Worm (Caenorhabditis elegans) whole organism, early embryonic: Measurements from ENCODE around the gene Y51H4A.1.
"Not testable (repeated sequence)": the region's sequence is repeated elsewhere in the genome, so short reads cannot be mapped to it uniquely, and the experiment has no call there.

Experiments
- B0310.2 ChIP-seq: sonication (generic microtip); optimal IDR thresholded peaks from 2 replicates; lab custom pipeline; 2016; ENCODE audit warnings: mild to moderate bottlenecking, missing genetic modification characterization, missing compliant biosample characterization
- F13C5.2 ChIP-seq: sonication (generic microtip); optimal IDR thresholded peaks from 2 replicates; lab custom pipeline; 2017; ENCODE audit warnings: mild to moderate bottlenecking, missing genetic modification characterization, inconsistent platforms, missing compliant biosample characterization
- aly-1 ChIP-seq: sonication (generic microtip); optimal IDR thresholded peaks from 2 replicates; lab custom pipeline; 2016; ENCODE audit warnings: missing genetic modification characterization, missing compliant biosample characterization
- ama-1 ChIP-seq: fragments of 150-350 bp; optimal IDR thresholded peaks from 2 replicates; lab custom pipeline; 2014
- ceh-13 ChIP-seq: fragments of 200-800 bp; sonication (Bioruptor generic); optimal IDR thresholded peaks from 2 replicates; lab custom pipeline; 2018; ENCODE audit warnings: mild to moderate bottlenecking, missing genetic modification characterization, missing compliant biosample characterization
- ceh-36 ChIP-seq: sonication (generic microtip); optimal IDR thresholded peaks from 2 replicates; lab custom pipeline; 2016; ENCODE audit warnings: missing genetic modification characterization, inconsistent platforms, missing compliant biosample characterization
- ets-7 ChIP-seq: sonication (generic microtip); optimal IDR thresholded peaks from 2 replicates; lab custom pipeline; 2016; ENCODE audit warnings: missing genotype, missing genetic modification characterization, missing compliant biosample characterization
- flt-1 ChIP-seq: fragments of 200-800 bp; sonication (Bioruptor generic); IDR thresholded peaks from 2 replicates; pipeline ENCODE4 v1.3.6; 2022; ENCODE audit warnings: missing genetic modification characterization, missing compliant biosample characterization
- hmbx-1 ChIP-seq: sonication (generic microtip); optimal IDR thresholded peaks from 2 replicates; lab custom pipeline; 2016; ENCODE audit warnings: mild to moderate bottlenecking, missing genetic modification characterization, missing compliant biosample characterization
- hmg-4 ChIP-seq: fragments of 200-800 bp; sonication (Bioruptor generic); optimal IDR thresholded peaks from 2 replicates; lab custom pipeline; 2018; ENCODE audit warnings: mild to moderate bottlenecking, missing genetic modification characterization, missing compliant biosample characterization
- hnd-1 ChIP-seq: sonication (generic microtip); optimal IDR thresholded peaks from 2 replicates; lab custom pipeline; 2016; ENCODE audit warnings: missing genetic modification characterization, missing compliant biosample characterization
- pes-1 ChIP-seq: fragments of 200-800 bp; sonication (Bioruptor generic); IDR thresholded peaks from 2 replicates; pipeline ENCODE4 v1.3.6; 2022; ENCODE audit warnings: missing genetic modification reagents, missing genetic modification characterization, missing compliant biosample characterization
- scrt-1 ChIP-seq: fragments of 200-800 bp; sonication (Bioruptor generic); IDR thresholded peaks from 2 replicates; pipeline ENCODE4 v1.3.6; 2022; ENCODE audit warnings: missing genetic modification characterization, missing compliant biosample characterization
- sea-1 ChIP-seq: fragments of 200-800 bp; sonication (Bioruptor generic); conservative IDR thresholded peaks from 2 replicates; pipeline ENCODE4 v1.3.6; 2022; ENCODE audit warnings: missing genetic modification characterization, missing compliant biosample characterization
- tbx-11 ChIP-seq: fragments of 200-800 bp; sonication (Bioruptor generic); IDR thresholded peaks from 2 replicates; pipeline ENCODE4 v1.3.6; 2022; ENCODE audit warnings: missing genetic modification characterization, missing compliant biosample characterization
- tbx-37 ChIP-seq: fragments of 200-800 bp; sonication (Bioruptor generic); conservative IDR thresholded peaks from 2 replicates; pipeline ENCODE4 v1.3.6; 2022; ENCODE audit warnings: missing genetic modification reagents, missing genetic modification characterization, missing compliant biosample characterization
- tra-4 ChIP-seq: sonication (generic microtip); optimal IDR thresholded peaks from 2 replicates; lab custom pipeline; 2017; ENCODE audit warnings: missing genetic modification characterization, missing compliant biosample characterization

Y51H4A.1 gene

DNA sequence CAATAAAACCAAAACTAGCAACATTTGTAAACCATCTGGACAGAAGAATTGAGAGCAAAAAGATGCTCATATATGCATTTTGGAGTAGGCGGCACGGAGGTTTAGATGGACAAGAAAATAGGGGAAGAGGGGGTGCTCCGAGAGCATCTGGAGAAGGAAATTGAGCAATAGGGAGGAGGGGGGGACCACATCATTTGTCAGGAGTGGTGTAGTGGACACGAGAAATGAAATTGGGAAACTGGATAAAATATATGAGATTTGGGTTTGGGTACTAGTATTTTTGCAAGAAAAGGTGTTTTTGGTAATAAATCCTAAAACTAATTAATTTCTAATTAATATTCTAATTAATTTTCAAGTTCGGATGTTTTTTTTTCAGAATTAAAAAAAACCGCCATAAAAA lies at the start of gene Y51H4A.1:
TSS of gene Y51H4A.1 (minus strand) at position 127 of the 400 bp plus-strand sequence.
- 0 out of 2 replicates have a peak, but pooled peaks have one; percentile 20 for TF ChIP-seq tbx-37 (GFP tag; lab: Robert Waterston, UW)
- no peak for TF ChIP-seq hnd-1 (tag; lab: Kevin White, UChicago)

DNA sequence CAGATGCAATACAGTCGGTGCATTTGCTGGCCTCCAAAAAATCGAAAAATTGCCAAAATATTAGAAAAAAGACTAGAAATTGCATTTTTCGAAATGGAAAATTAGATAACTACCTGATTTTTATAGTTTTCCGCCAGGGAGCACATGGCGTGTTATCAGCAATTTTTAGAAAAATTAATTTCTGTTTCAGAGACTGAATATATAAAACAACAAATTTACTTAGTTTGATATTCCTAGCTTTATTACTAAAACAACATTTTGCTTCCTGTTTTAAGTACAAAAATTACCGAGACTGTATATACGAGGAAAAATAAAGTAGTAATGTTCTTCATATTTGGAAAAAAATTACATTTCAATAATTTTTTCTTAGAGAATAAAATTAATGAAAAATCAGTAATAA lies 48.9 kb upstream of the Y51H4A.1 start, which contains the start of gene Y51H4A.5:
TSS of gene Y51H4A.5 (minus strand) at position 101 of the 400 bp plus-strand sequence.
- TF ChIP-seq tbx-11 (no peak), flt-1 (GFP tag; lab: Robert Waterston, UW) (no peak), sea-1 (GFP tag; lab: Robert Waterston, UW) (no peak), tbx-37 (GFP tag; lab: Robert Waterston, UW) (no peak), ceh-36 (no peak), F13C5.2 (no peak), hnd-1 (tag; lab: Kevin White, UChicago) (no peak), ama-1 (lab: Kevin White, UChicago) (no peak), scrt-1 (GFP tag; lab: Robert Waterston, UW) (no peak), pes-1 (GFP tag; lab: Robert Waterston, UW) (no peak), hmbx-1 (tag; lab: Kevin White, UChicago) (no peak), ets-7 (tag; lab: Kevin White, UChicago) (no peak)

DNA sequence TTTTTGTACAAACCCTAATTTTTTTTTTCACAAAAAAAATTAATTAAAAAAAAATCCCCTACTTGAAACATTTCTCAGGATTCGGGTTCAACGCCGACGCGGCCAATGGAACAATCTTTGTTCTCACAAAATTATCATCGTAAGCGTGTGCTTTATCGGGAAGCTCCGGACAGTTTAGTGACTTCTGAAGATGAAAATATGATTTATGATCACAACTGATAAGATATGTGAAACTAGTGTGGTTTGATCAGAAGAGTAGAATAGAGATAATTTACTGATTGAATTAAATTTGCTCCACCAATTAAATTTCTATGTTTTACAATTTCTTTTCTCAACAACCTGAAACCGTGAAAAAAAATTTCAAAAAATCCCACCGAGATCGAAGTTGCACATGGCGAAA lies 47.9 kb upstream of the Y51H4A.1 start:
- TF ChIP-seq tbx-11 = no peak
- no peak for TF ChIP-seq ets-7 (tag; lab: Kevin White, UChicago)
- no peak for TF ChIP-seq B0310.2 (tag; lab: Kevin White, UChicago)
- TF ChIP-seq ceh-36 = no peak
- no peak for TF ChIP-seq tbx-37 (GFP tag; lab: Robert Waterston, UW)
- no peak for TF ChIP-seq pes-1 (GFP tag; lab: Robert Waterston, UW)
- TF ChIP-seq hmg-4 (GFP tag; lab: Kevin White, UChicago) = no peak
- TF ChIP-seq tra-4 (tag; lab: Kevin White, UChicago) = no peak
- TF ChIP-seq ama-1 (lab: Kevin White, UChicago) = no peak
- no peak for TF ChIP-seq scrt-1 (GFP tag; lab: Robert Waterston, UW)
- TF ChIP-seq flt-1 (GFP tag; lab: Robert Waterston, UW) = no peak
- TF ChIP-seq hmbx-1 (tag; lab: Kevin White, UChicago) = no peak
- TF ChIP-seq sea-1 (GFP tag; lab: Robert Waterston, UW) = no peak
- no peak for TF ChIP-seq aly-1 (tag; lab: Kevin White, UChicago)
- no peak for TF ChIP-seq ceh-13 (GFP tag; lab: Kevin White, UChicago)
- no peak for TF ChIP-seq hnd-1 (tag; lab: Kevin White, UChicago)
- TF ChIP-seq F13C5.2 = no peak

- not testable (repeated sequence) for TF ChIP-seq scrt-1 (GFP tag; lab: Robert Waterston, UW); ceh-36; tbx-11
These were observed 30.0 kb upstream of the Y51H4A.1 start, which contains the start of gene Y51H4A.935 for ce11 chrIV:16507132-16507531. Gene Y51H4A.935 (minus strand): TSS chrIV:16507232.

DNA sequence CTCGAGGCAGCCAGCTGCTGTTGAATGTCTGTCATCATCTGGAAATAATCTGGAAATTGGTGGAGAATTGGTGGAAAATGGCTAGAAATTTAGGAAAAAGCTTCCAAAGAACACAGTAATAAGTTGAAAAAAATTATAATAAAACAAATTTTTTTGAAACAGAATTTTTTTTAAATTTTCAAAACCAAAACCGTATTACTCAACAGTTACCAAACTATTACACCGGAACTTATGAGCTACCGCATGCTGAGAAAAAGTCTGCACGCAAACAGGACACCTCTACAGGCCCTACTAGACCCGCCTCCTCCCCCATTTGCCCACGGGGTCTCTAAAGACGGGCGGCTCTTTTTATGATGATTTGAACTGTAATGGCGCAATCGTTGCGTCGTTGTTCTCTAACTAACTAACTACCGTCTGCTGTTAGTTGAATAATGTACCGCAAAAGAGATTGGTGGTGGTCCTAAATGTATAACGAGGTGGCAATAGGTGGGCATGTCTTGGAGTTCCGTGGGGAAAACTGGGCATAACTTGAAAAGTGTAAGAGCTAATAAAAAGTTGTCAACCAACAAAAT lies 28.6 kb upstream of the Y51H4A.1 start, which contains the start of gene zip-7:
TSS of gene zip-7 (minus strand) at position 51 of the 572 bp plus-strand sequence.
- no peak for TF ChIP-seq ceh-36
- TF ChIP-seq tbx-37 (GFP tag; lab: Robert Waterston, UW) = no peak
- TF ChIP-seq tra-4 (tag; lab: Kevin White, UChicago) = no peak
- TF ChIP-seq B0310.2 (tag; lab: Kevin White, UChicago) = no peak
- TF ChIP-seq ceh-13 (GFP tag; lab: Kevin White, UChicago) = no peak
- TF ChIP-seq ama-1 (lab: Kevin White, UChicago) = no peak
- no peak for TF ChIP-seq tbx-11

ce11 chrIV:16503590-16504217 lies 26.6 kb upstream of the Y51H4A.1 start:
- no peak for TF ChIP-seq tbx-11
- no peak for TF ChIP-seq ceh-13 (GFP tag; lab: Kevin White, UChicago)
- TF ChIP-seq flt-1 (GFP tag; lab: Robert Waterston, UW) = peak; percentile 66
- peak; percentile 45; the same call in 1 of the 2 replicates for TF ChIP-seq pes-1 (GFP tag; lab: Robert Waterston, UW)
- TF ChIP-seq B0310.2 (tag; lab: Kevin White, UChicago) = no peak
- no peak for TF ChIP-seq hmg-4 (GFP tag; lab: Kevin White, UChicago)
- TF ChIP-seq aly-1 (tag; lab: Kevin White, UChicago) = no peak
- 0 out of 2 replicates have a peak, but pooled peaks have one; percentile 10 for TF ChIP-seq scrt-1 (GFP tag; lab: Robert Waterston, UW)

ce11 chrIV:16503049-16503448 lies 26.0 kb upstream of the Y51H4A.1 start:
- no peak for TF ChIP-seq hmbx-1 (tag; lab: Kevin White, UChicago)
- TF ChIP-seq F13C5.2 = no peak
- no peak for TF ChIP-seq ama-1 (lab: Kevin White, UChicago)
- no peak for TF ChIP-seq flt-1 (GFP tag; lab: Robert Waterston, UW)
- no peak for TF ChIP-seq B0310.2 (tag; lab: Kevin White, UChicago)
- no peak for TF ChIP-seq tra-4 (tag; lab: Kevin White, UChicago)
- no peak for TF ChIP-seq ceh-36
- TF ChIP-seq tbx-11 = no peak
- no peak for TF ChIP-seq hnd-1 (tag; lab: Kevin White, UChicago)
- no peak for TF ChIP-seq pes-1 (GFP tag; lab: Robert Waterston, UW)
- TF ChIP-seq sea-1 (GFP tag; lab: Robert Waterston, UW) = no peak
- TF ChIP-seq scrt-1 (GFP tag; lab: Robert Waterston, UW) = no peak
- no peak for TF ChIP-seq aly-1 (tag; lab: Kevin White, UChicago)
- TF ChIP-seq ets-7 (tag; lab: Kevin White, UChicago) = no peak
